Worm (Caenorhabditis elegans): ENCODE data around the gene cyk-4.

Gene cyk-4

ce11 chrIII:13771145-13771544, at the start of gene cyk-4, which contains the start of gene pdr-1:
Gene cyk-4 (minus strand): TSS chrIII:13771224.
Gene pdr-1 (plus strand): TSS chrIII:13771513.
- TF ChIP-seq ztf-23 (GFP tag; IDR thresholded peaks at IDR 0.05) (peak; percentile 65; the same call in 1 of the 2 replicates), ztf-29 (GFP tag; IDR thresholded peaks at IDR 0.05) (peak; percentile 63; the same call in 1 of the 2 replicates), klf-2 (GFP tag; conservative IDR thresholded peaks at IDR 0.05) (no peak), flt-1 (GFP tag; IDR thresholded peaks at IDR 0.05) (0 out of 2 replicates have a peak, but pooled peaks have one; percentile 64), cog-1 (tag; optimal IDR thresholded peaks at IDR 0.05) (no peak)

ce11 chrIII:13780199-13780706, 9.2 kb upstream of the cyk-4 start, which contains the start of gene pot-3:
Gene pot-3 (plus strand): TSS chrIII:13780215.
- TF ChIP-seq ztf-23 (GFP tag; IDR thresholded peaks at IDR 0.05), result no peak
- no peak for TF ChIP-seq ztf-29 (GFP tag; IDR thresholded peaks at IDR 0.05)
- no peak for TF ChIP-seq med-1 (GFP tag; optimal IDR thresholded peaks at IDR 0.05; ENCODE audit: insufficient read depth)
- no peak for TF ChIP-seq klf-2 (GFP tag; conservative IDR thresholded peaks at IDR 0.05)
- no peak for TF ChIP-seq tab-1 (GFP tag; IDR thresholded peaks at IDR 0.05)
- no peak for TF ChIP-seq ref-1 (GFP tag; conservative IDR thresholded peaks at IDR 0.05)
- no peak for TF ChIP-seq T22C8.4 (GFP tag; IDR thresholded peaks at IDR 0.05)
- TF ChIP-seq flt-1 (GFP tag; IDR thresholded peaks at IDR 0.05), result no peak
- no peak for TF ChIP-seq cog-1 (tag; optimal IDR thresholded peaks at IDR 0.05)

ce11 chrIII:13779360-13780093, 8.5 kb upstream of the cyk-4 start:
- TF ChIP-seq T22C8.4 (GFP tag; IDR thresholded peaks at IDR 0.05) (no peak), flt-1 (GFP tag; IDR thresholded peaks at IDR 0.05) (no peak), ztf-29 (GFP tag; IDR thresholded peaks at IDR 0.05) (no peak), cog-1 (tag; optimal IDR thresholded peaks at IDR 0.05) (no peak), ztf-23 (GFP tag; IDR thresholded peaks at IDR 0.05) (no peak), tab-1 (GFP tag; IDR thresholded peaks at IDR 0.05) (no peak), med-1 (GFP tag; optimal IDR thresholded peaks at IDR 0.05; ENCODE audit: insufficient read depth) (no peak), klf-2 (GFP tag; conservative IDR thresholded peaks at IDR 0.05) (no peak), ref-1 (GFP tag; conservative IDR thresholded peaks at IDR 0.05) (no peak)

ce11 chrIII:13778816-13779215, 7.8 kb upstream of the cyk-4 start:
- TF ChIP-seq klf-2 (GFP tag; conservative IDR thresholded peaks at IDR 0.05) (no peak), ztf-29 (GFP tag; IDR thresholded peaks at IDR 0.05) (no peak), T22C8.4 (GFP tag; IDR thresholded peaks at IDR 0.05) (no peak), tab-1 (GFP tag; IDR thresholded peaks at IDR 0.05) (no peak), ref-1 (GFP tag; conservative IDR thresholded peaks at IDR 0.05) (no peak)

ce11 chrIII:13772876-13773275, 1.9 kb upstream of the cyk-4 start, which contains the start of gene mdt-29:
Gene mdt-29 (plus strand): TSS chrIII:13773176.
- TF ChIP-seq cog-1 (tag; optimal IDR thresholded peaks at IDR 0.05) (no peak), klf-2 (GFP tag; conservative IDR thresholded peaks at IDR 0.05) (no peak), ref-1 (GFP tag; conservative IDR thresholded peaks at IDR 0.05) (no peak), med-1 (GFP tag; optimal IDR thresholded peaks at IDR 0.05; ENCODE audit: insufficient read depth) (no peak), ztf-23 (GFP tag; IDR thresholded peaks at IDR 0.05) (no peak), T22C8.4 (GFP tag; IDR thresholded peaks at IDR 0.05) (no peak), tab-1 (GFP tag; IDR thresholded peaks at IDR 0.05) (no peak), ztf-29 (GFP tag; IDR thresholded peaks at IDR 0.05) (no peak), flt-1 (GFP tag; IDR thresholded peaks at IDR 0.05) (no peak)

- TF ChIP-seq tab-1 (GFP tag; IDR thresholded peaks at IDR 0.05) (no peak), ztf-23 (GFP tag; IDR thresholded peaks at IDR 0.05) (no peak)
These were observed 1.0 kb downstream of the cyk-4 start for ce11 chrIII:13770017-13770416.

ce11 chrIII:13768074-13768662, 2.9 kb downstream of the cyk-4 start, which contains the start of gene rml-1:
Gene rml-1 (minus strand): TSS chrIII:13768092.
- no peak for TF ChIP-seq ref-1 (GFP tag; conservative IDR thresholded peaks at IDR 0.05)
- no peak for TF ChIP-seq tab-1 (GFP tag; IDR thresholded peaks at IDR 0.05)
- no peak for TF ChIP-seq ztf-23 (GFP tag; IDR thresholded peaks at IDR 0.05)
- no peak for TF ChIP-seq flt-1 (GFP tag; IDR thresholded peaks at IDR 0.05)
- no peak for TF ChIP-seq ztf-29 (GFP tag; IDR thresholded peaks at IDR 0.05)
- TF ChIP-seq med-1 (GFP tag; optimal IDR thresholded peaks at IDR 0.05; ENCODE audit: insufficient read depth), result no peak

- TF ChIP-seq ztf-29 (GFP tag; IDR thresholded peaks at IDR 0.05), result no peak
- no peak for TF ChIP-seq tab-1 (GFP tag; IDR thresholded peaks at IDR 0.05)
- no peak for TF ChIP-seq ztf-23 (GFP tag; IDR thresholded peaks at IDR 0.05)
- TF ChIP-seq cog-1 (tag; optimal IDR thresholded peaks at IDR 0.05), result no peak
- no peak for TF ChIP-seq klf-2 (GFP tag; conservative IDR thresholded peaks at IDR 0.05)
- no peak for TF ChIP-seq med-1 (GFP tag; optimal IDR thresholded peaks at IDR 0.05; ENCODE audit: insufficient read depth)
- TF ChIP-seq T22C8.4 (GFP tag; IDR thresholded peaks at IDR 0.05), result no peak
- no peak for TF ChIP-seq ref-1 (GFP tag; conservative IDR thresholded peaks at IDR 0.05)
- no peak for TF ChIP-seq flt-1 (GFP tag; IDR thresholded peaks at IDR 0.05)
These were observed 4.2 kb downstream of the cyk-4 start for ce11 chrIII:13766704-13767323.

- TF ChIP-seq ztf-29 (GFP tag; IDR thresholded peaks at IDR 0.05) (no peak), ztf-23 (GFP tag; IDR thresholded peaks at IDR 0.05) (no peak), med-1 (GFP tag; optimal IDR thresholded peaks at IDR 0.05; ENCODE audit: insufficient read depth) (no peak)
These were observed 5.2 kb downstream of the cyk-4 start for ce11 chrIII:13765782-13766181.

Measured in whole organism, midembryonic.